Fruit fly (Drosophila melanogaster) whole organism, pupa: ENCODE measurements around the gene Ada3.
A peak's percentile ranks its signal among the peaks of the same experiment; 100 is the strongest.

Experiments
- CG10348 ChIP-seq: fragments of 200-800 bp; sonication (Bioruptor generic); IDR thresholded peaks from 2 replicates; pipeline ENCODE4 v1.3.6; 2022; ENCODE audit warnings: missing biosample characterization, missing genetic modification characterization
- CG12605 ChIP-seq: fragments of 200-800 bp; sonication (Bioruptor generic); IDR thresholded peaks from 2 replicates; pipeline ENCODE4 v1.3.6; 2022; ENCODE audit warnings: missing biosample characterization, missing genetic modification characterization
- CG13204 ChIP-seq: fragments of 200-800 bp; sonication (Bioruptor generic); optimal IDR thresholded peaks from 2 replicates; lab custom pipeline; 2018; ENCODE audit warnings: missing biosample characterization, mild to moderate bottlenecking, missing genetic modification characterization, moderate library complexity
- CG14655 ChIP-seq: fragments of 200-800 bp; sonication (Bioruptor generic); optimal IDR thresholded peaks from 3 replicates; lab custom pipeline; 2017; ENCODE audit warnings: mild to moderate bottlenecking, missing biosample characterization, missing genetic modification reagents, missing genetic modification characterization
- CG15710 ChIP-seq: fragments of 200-800 bp; sonication (Bioruptor generic); optimal IDR thresholded peaks from 2 replicates; lab custom pipeline; 2018; ENCODE audit warnings: missing biosample characterization, mild to moderate bottlenecking, missing genetic modification characterization, moderate library complexity
- CG17806 ChIP-seq: fragments of 200-800 bp; sonication (Bioruptor generic); optimal IDR thresholded peaks from 2 replicates; lab custom pipeline; 2018; ENCODE audit warnings: missing biosample characterization, mild to moderate bottlenecking, missing genetic modification characterization, moderate library complexity
- CG32121 ChIP-seq: fragments of 200-800 bp; sonication (Bioruptor generic); IDR thresholded peaks from 2 replicates; pipeline ENCODE4 v1.3.6; 2022; ENCODE audit warnings: missing biosample characterization, missing genetic modification characterization
- CG34367 ChIP-seq: fragments of 200-800 bp; sonication (Bioruptor generic); optimal IDR thresholded peaks from 2 replicates; lab custom pipeline; 2018; ENCODE audit warnings: missing biosample characterization, mild to moderate bottlenecking, missing genetic modification characterization
- CG4496 ChIP-seq: fragments of 200-800 bp; sonication (Bioruptor generic); IDR thresholded peaks from 3 replicates; pipeline ENCODE4 v1.3.6; 2022; ENCODE audit warnings: missing biosample characterization, missing genetic modification characterization
- CG8159 ChIP-seq: fragments of 200-800 bp; sonication (Bioruptor generic); optimal IDR thresholded peaks from 3 replicates; lab custom pipeline; 2018; ENCODE audit warnings: missing biosample characterization, mild to moderate bottlenecking, missing genetic modification characterization, moderate library complexity
- CG8301 ChIP-seq: fragments of 200-800 bp; sonication (Bioruptor generic); optimal IDR thresholded peaks from 2 replicates; lab custom pipeline; 2018; ENCODE audit warnings: missing biosample characterization, mild to moderate bottlenecking, missing genetic modification characterization
- CG9948 ChIP-seq: fragments of 200-800 bp; sonication (Bioruptor generic); optimal IDR thresholded peaks from 2 replicates; lab custom pipeline; 2018; ENCODE audit warnings: missing biosample characterization, mild to moderate bottlenecking, missing genetic modification characterization, moderate library complexity
- D1 ChIP-seq: fragments of 200-800 bp; sonication (Bioruptor generic); optimal IDR thresholded peaks from 2 replicates; lab custom pipeline; 2018; ENCODE audit warnings: missing biosample characterization, mild to moderate bottlenecking, missing genetic modification characterization, moderate library complexity
- EcR ChIP-seq: fragments of 200-800 bp; sonication (Bioruptor generic); optimal IDR thresholded peaks from 3 replicates; lab custom pipeline; 2019; ENCODE audit warnings: missing biosample characterization, missing genetic modification characterization, mild to moderate bottlenecking, moderate library complexity, missing genetic modification reagents
- Ets98B ChIP-seq: fragments of 200-800 bp; sonication (Bioruptor generic); IDR thresholded peaks from 2 replicates; pipeline ENCODE4 v1.3.6; 2022; ENCODE audit warnings: missing biosample characterization, missing genetic modification characterization
- Pif1A ChIP-seq: fragments of 200-800 bp; sonication (Bioruptor generic); optimal IDR thresholded peaks from 3 replicates; lab custom pipeline; 2016; ENCODE audit warnings: missing biosample characterization, missing genetic modification characterization
- Pif1B ChIP-seq: fragments of 200-800 bp; sonication (Bioruptor generic); optimal IDR thresholded peaks from 3 replicates; lab custom pipeline; 2016; ENCODE audit warnings: missing biosample characterization, missing genetic modification characterization
- Snoo ChIP-seq: fragments of 200-800 bp; sonication (Bioruptor generic); optimal IDR thresholded peaks from 3 replicates; lab custom pipeline; 2017; ENCODE audit warnings: missing biosample characterization, mild to moderate bottlenecking, missing genetic modification characterization, inconsistent platforms
- fd96Ca ChIP-seq: fragments of 200-800 bp; sonication (Bioruptor generic); IDR thresholded peaks from 3 replicates; pipeline ENCODE4 v1.3.6; 2022; ENCODE audit warnings: missing biosample characterization, missing genetic modification characterization
- gl ChIP-seq: fragments of 200-800 bp; sonication (Bioruptor generic); optimal IDR thresholded peaks from 2 replicates; lab custom pipeline; 2018; ENCODE audit warnings: missing biosample characterization, mild to moderate bottlenecking, missing genetic modification characterization
- rn ChIP-seq: fragments of 200-800 bp; sonication (Bioruptor generic); IDR thresholded peaks from 2 replicates; pipeline ENCODE4 v1.3.6; 2022; ENCODE audit warnings: missing biosample characterization, missing genetic modification characterization

Gene Ada3

dm6 chrX:18091159-18091676 lies 5.7 kb downstream of the Ada3 start, which contains the start of gene scu:
Gene scu, plus strand, starts transcription at chrX:18091259.
- TF ChIP-seq Pif1A (GFP tag; lab: Kevin White, UChicago) = peak; percentile 79
- TF ChIP-seq CG15710 = peak; percentile 37
- TF ChIP-seq CG10348 (GFP tag; lab: Robert Waterston, UW) = no peak
- TF ChIP-seq CG8159 (tag; lab: Kevin White, UChicago) = peak; percentile 59
- TF ChIP-seq CG14655 (GFP tag; lab: Kevin White, UChicago) = peak; percentile 79
- TF ChIP-seq rn = no peak
- no peak for TF ChIP-seq D1 (tag; lab: Kevin White, UChicago)
- peak; percentile 83 for TF ChIP-seq Pif1B
- peak; percentile 81; the same call in 1 of the 2 replicates for TF ChIP-seq CG12605 (GFP tag; lab: Robert Waterston, UW)
- TF ChIP-seq Ets98B (GFP tag; lab: Robert Waterston, UW) = peak; percentile 67
- peak; percentile 58 for TF ChIP-seq Snoo (tag; lab: Kevin White, UChicago)
- TF ChIP-seq CG34367 (tag; lab: Kevin White, UChicago) = peak; percentile 73
- TF ChIP-seq fd96Ca (GFP tag; lab: Robert Waterston, UW) = peak; percentile 55; the same call in 1 of the 3 replicates
- TF ChIP-seq CG8301 = peak; percentile 70
- peak; percentile 50 for TF ChIP-seq CG17806
- TF ChIP-seq CG13204 (GFP tag; lab: Kevin White, UChicago) = peak; percentile 83
- peak; percentile 79 for TF ChIP-seq CG4496 (GFP tag; lab: Robert Waterston, UW)
- peak; percentile 42 for TF ChIP-seq EcR
- TF ChIP-seq gl (tag; lab: Kevin White, UChicago) = peak; percentile 95
- peak; percentile 52; the same call in 1 of the 2 replicates for TF ChIP-seq CG32121 (GFP tag; lab: Robert Waterston, UW)
- peak; percentile 29 for TF ChIP-seq CG9948 (tag; lab: Kevin White, UChicago)

DNA sequence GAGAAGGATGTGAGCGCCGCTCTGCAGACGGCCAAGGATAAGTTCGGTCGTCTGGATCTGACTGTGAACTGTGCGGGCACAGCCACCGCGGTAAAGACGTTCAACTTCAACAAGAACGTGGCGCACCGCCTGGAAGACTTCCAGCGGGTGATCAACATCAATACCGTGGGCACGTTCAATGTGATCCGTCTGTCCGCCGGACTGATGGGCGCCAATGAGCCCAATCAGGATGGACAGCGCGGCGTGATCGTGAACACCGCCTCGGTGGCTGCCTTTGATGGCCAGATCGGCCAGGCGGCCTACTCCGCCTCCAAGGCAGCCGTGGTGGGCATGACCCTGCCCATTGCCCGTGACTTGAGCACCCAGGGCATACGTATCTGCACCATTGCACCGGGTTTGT lies 6.6 kb downstream of the Ada3 start:
- TF ChIP-seq CG4496 (GFP tag; lab: Robert Waterston, UW) = no peak
- TF ChIP-seq Snoo (tag; lab: Kevin White, UChicago) = no peak
- no peak for TF ChIP-seq fd96Ca (GFP tag; lab: Robert Waterston, UW)
- TF ChIP-seq CG13204 (GFP tag; lab: Kevin White, UChicago) = no peak
- TF ChIP-seq CG9948 (tag; lab: Kevin White, UChicago) = no peak
- TF ChIP-seq Pif1A (GFP tag; lab: Kevin White, UChicago) = no peak
- no peak for TF ChIP-seq CG10348 (GFP tag; lab: Robert Waterston, UW)
- TF ChIP-seq CG34367 (tag; lab: Kevin White, UChicago) = no peak
- TF ChIP-seq D1 (tag; lab: Kevin White, UChicago) = no peak
- no peak for TF ChIP-seq CG14655 (GFP tag; lab: Kevin White, UChicago)

DNA sequence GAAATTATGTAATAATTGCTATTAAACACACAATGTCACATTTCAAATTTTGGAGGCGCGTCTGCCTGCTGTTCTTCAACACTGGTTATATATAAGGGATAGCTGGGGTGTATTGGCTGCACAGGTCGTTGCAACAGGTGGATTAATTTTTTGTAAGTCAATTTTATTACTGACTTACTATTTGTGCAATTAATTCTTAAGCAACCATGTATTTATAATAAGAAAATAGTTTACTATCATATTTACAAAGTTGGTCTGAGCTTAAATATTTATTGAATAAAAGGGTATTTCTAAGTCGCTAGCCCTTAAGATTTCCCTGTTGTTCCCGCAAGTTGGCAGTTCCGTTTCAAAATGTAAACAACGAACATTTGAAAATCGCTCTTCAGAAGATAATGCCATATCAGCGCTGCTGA lies 7.3 kb downstream of the Ada3 start, which contains the start of gene RhoGAP16F:
TSS of gene RhoGAP16F (plus strand) at position 336 of the 413 bp plus-strand sequence.
- TF ChIP-seq EcR (no peak), CG8159 (tag; lab: Kevin White, UChicago) (peak; percentile 78), CG4496 (GFP tag; lab: Robert Waterston, UW) (peak; percentile 76), CG13204 (GFP tag; lab: Kevin White, UChicago) (no peak), fd96Ca (GFP tag; lab: Robert Waterston, UW) (peak; percentile 70), Pif1A (GFP tag; lab: Kevin White, UChicago) (peak; percentile 76), CG34367 (tag; lab: Kevin White, UChicago) (peak; percentile 72), CG15710 (peak; percentile 77), CG14655 (GFP tag; lab: Kevin White, UChicago) (peak; percentile 74), Snoo (tag; lab: Kevin White, UChicago) (peak; percentile 77), Ets98B (GFP tag; lab: Robert Waterston, UW) (peak; percentile 66), CG9948 (tag; lab: Kevin White, UChicago) (peak; percentile 66), CG32121 (GFP tag; lab: Robert Waterston, UW) (peak; percentile 77), D1 (tag; lab: Kevin White, UChicago) (no peak), CG8301 (peak; percentile 77), CG17806 (peak; percentile 70), CG12605 (GFP tag; lab: Robert Waterston, UW) (peak; percentile 77), Pif1B (peak; percentile 61), CG10348 (GFP tag; lab: Robert Waterston, UW) (no peak), gl (tag; lab: Kevin White, UChicago) (peak; percentile 13)

- TF ChIP-seq EcR = peak; percentile 12
- no peak for TF ChIP-seq CG13204 (GFP tag; lab: Kevin White, UChicago)
- no peak for TF ChIP-seq gl (tag; lab: Kevin White, UChicago)
These were observed 8.6 kb downstream of the Ada3 start for dm6 chrX:18094130-18094529.

dm6 chrX:18094747-18095352 lies 9.3 kb downstream of the Ada3 start:
- TF ChIP-seq Ets98B (GFP tag; lab: Robert Waterston, UW) = peak; percentile 45
- 0 out of 2 replicates have a peak, but pooled peaks have one; percentile 9 for TF ChIP-seq CG12605 (GFP tag; lab: Robert Waterston, UW)
- TF ChIP-seq CG17806 = peak; percentile 63
- peak; percentile 59; the same call in 2 of the 3 replicates for TF ChIP-seq CG4496 (GFP tag; lab: Robert Waterston, UW)
- no peak for TF ChIP-seq Pif1B
- TF ChIP-seq Snoo (tag; lab: Kevin White, UChicago) = peak; percentile 44
- TF ChIP-seq rn = no peak
- TF ChIP-seq CG14655 (GFP tag; lab: Kevin White, UChicago) = peak; percentile 78
- peak; percentile 35 for TF ChIP-seq CG34367 (tag; lab: Kevin White, UChicago)
- no peak for TF ChIP-seq EcR
- TF ChIP-seq fd96Ca (GFP tag; lab: Robert Waterston, UW) = peak; percentile 19; the same call in 1 of the 3 replicates
- TF ChIP-seq D1 (tag; lab: Kevin White, UChicago) = no peak
- TF ChIP-seq CG8159 (tag; lab: Kevin White, UChicago) = peak; percentile 65
- peak; percentile 55 for TF ChIP-seq CG8301
- no peak for TF ChIP-seq CG13204 (GFP tag; lab: Kevin White, UChicago)
- TF ChIP-seq CG9948 (tag; lab: Kevin White, UChicago) = peak; percentile 65
- TF ChIP-seq CG32121 (GFP tag; lab: Robert Waterston, UW) = 0 out of 2 replicates have a peak, but pooled peaks have one; percentile 41
- peak; percentile 11 for TF ChIP-seq Pif1A (GFP tag; lab: Kevin White, UChicago)
- no peak for TF ChIP-seq gl (tag; lab: Kevin White, UChicago)
- TF ChIP-seq CG10348 (GFP tag; lab: Robert Waterston, UW) = no peak
- TF ChIP-seq CG15710 = peak; percentile 65
